Fruit fly (Drosophila melanogaster): ENCODE results near the gene nes.
A peak's percentile ranks its signal among the peaks of the same experiment; 100 is the strongest.

Gene nes

DNA sequence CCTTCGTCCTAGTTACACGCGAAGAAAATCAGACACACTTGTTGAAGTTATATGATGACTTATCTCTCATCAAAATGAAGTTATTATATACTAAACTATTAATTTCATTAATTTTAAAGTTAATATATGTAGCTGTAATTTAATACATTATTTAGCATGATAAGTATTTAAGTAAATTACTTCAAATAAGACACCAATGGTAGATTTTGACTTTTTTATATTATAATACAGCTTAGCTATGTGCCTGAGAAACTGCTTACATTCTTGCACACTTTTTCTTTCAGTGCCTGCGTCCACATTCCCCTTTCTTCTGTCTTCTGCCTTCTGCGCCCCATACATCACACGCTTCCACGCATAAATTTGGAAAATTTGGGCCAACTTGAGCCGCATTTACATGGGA is 8.8 kb downstream of the nes start:
- TF ChIP-seq Clk (GFP tag; optimal IDR thresholded peaks at IDR 0.05) = no peak
- TF ChIP-seq tj (GFP tag; optimal IDR thresholded peaks at IDR 0.05) = no peak
- TF ChIP-seq Hr96 (GFP tag; optimal IDR thresholded peaks at IDR 0.05) = no peak
- TF ChIP-seq bab1 (GFP tag; optimal IDR thresholded peaks at IDR 0.05) = no peak
- TF ChIP-seq toe (GFP tag; optimal IDR thresholded peaks at IDR 0.05) = no peak
- no peak for TF ChIP-seq CG1620 (GFP tag; optimal IDR thresholded peaks at IDR 0.05)
- no peak for TF ChIP-seq ovo (GFP tag; optimal IDR thresholded peaks at IDR 0.05)
- TF ChIP-seq kay (GFP tag; ENCODE audit: borderline replicate concordance) = no peak
- no peak for TF ChIP-seq CG12768 (GFP tag; optimal IDR thresholded peaks at IDR 0.05)
- TF ChIP-seq CG14711 (tag; optimal IDR thresholded peaks at IDR 0.05) = no peak
- TF ChIP-seq Mnt (GFP tag; optimal IDR thresholded peaks at IDR 0.05) = no peak
- TF ChIP-seq cnc (optimal IDR thresholded peaks at IDR 0.05) = no peak
- TF ChIP-seq CG5204 (GFP tag; optimal IDR thresholded peaks at IDR 0.05) = no peak
- TF ChIP-seq CG7101 (tag; optimal IDR thresholded peaks at IDR 0.05) = no peak
- no peak for TF ChIP-seq Crg-1 (GFP tag; optimal IDR thresholded peaks at IDR 0.05)
- no peak for TF ChIP-seq CG11617 (GFP tag; optimal IDR thresholded peaks at IDR 0.05)
- TF ChIP-seq CG33017 (tag; optimal IDR thresholded peaks at IDR 0.05) = no peak
- TF ChIP-seq pad (GFP tag; optimal IDR thresholded peaks at IDR 0.05) = no peak

DNA sequence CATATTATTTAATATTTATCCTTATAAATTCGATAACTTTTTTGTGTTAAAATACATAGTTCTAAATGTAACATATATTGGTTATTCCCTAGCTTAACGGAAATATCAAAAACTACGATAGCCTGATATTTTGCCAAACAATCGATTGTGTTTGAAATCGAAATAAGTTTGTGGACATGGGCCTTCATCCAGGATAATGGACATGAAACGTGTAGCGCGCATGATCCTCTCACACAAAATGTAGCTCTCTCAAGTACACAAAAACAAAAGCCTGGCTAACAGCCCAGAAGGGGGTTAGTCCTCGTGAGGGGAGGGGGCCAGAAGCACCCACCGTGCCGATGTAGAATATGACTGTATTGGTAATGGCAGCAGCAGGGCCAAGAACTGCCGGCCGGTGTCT is 22.7 kb downstream of the nes start:
- no peak for TF ChIP-seq bab1 (GFP tag; optimal IDR thresholded peaks at IDR 0.05)

DNA sequence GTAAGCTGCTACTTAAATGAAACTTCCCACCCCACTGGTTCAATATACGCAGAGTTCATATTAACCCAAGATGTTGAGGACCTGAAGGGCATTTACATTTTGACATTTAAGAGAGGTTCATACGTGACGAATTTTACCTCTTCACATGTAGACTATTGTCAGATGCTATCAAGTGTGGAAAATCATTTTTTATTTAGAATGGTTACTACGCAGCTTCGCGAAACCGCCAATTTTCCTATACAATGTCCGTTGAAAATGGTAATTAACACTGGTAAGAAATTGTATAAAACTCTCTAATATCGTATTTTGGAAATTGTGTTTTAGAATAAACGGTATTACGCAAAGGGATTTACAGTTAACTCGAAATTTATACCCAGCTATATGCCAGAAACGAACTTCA is 23.9 kb downstream of the nes start:
- TF ChIP-seq CG5204 (GFP tag; optimal IDR thresholded peaks at IDR 0.05) (no peak), CG14711 (tag; optimal IDR thresholded peaks at IDR 0.05) (no peak), Clk (GFP tag; optimal IDR thresholded peaks at IDR 0.05) (no peak), tj (GFP tag; optimal IDR thresholded peaks at IDR 0.05) (no peak), cic (GFP tag; optimal IDR thresholded peaks at IDR 0.05) (no peak), Mnt (GFP tag; optimal IDR thresholded peaks at IDR 0.05) (no peak), toe (GFP tag; optimal IDR thresholded peaks at IDR 0.05) (no peak), pad (GFP tag; optimal IDR thresholded peaks at IDR 0.05) (no peak), CG12768 (GFP tag; optimal IDR thresholded peaks at IDR 0.05) (no peak), ovo (GFP tag; optimal IDR thresholded peaks at IDR 0.05) (no peak), CG11617 (GFP tag; optimal IDR thresholded peaks at IDR 0.05) (no peak), CG33017 (tag; optimal IDR thresholded peaks at IDR 0.05) (no peak), Hr96 (GFP tag; optimal IDR thresholded peaks at IDR 0.05) (no peak), Crg-1 (GFP tag; optimal IDR thresholded peaks at IDR 0.05) (no peak), cnc (optimal IDR thresholded peaks at IDR 0.05) (no peak)

DNA sequence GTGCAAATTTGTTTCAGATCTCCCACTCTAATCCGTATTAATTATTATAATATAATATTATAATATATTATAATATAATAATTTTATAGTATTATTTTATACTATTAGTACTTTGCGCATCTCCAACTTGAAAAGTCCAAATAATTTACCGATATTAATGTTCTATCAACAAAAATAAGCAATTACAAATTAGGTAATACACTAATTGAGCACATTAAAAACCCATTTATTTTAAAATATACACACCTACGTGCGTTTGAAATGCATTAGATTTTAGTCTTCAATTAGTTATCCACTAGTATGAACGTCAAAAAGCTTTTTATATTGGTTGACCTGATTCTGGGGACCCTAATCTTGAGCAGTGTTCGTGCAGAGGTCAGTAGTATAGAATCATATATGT is 24.4 kb downstream of the nes start, which contains the start of gene CG33647:
Gene CG33647 (plus strand): TSS at position 301 of the 400 bp plus-strand sequence.
- no peak for TF ChIP-seq CG12768 (GFP tag; optimal IDR thresholded peaks at IDR 0.05)
- no peak for TF ChIP-seq CG7101 (tag; optimal IDR thresholded peaks at IDR 0.05)
- no peak for TF ChIP-seq CG7045 (GFP tag; optimal IDR thresholded peaks at IDR 0.05)
- TF ChIP-seq Hr96 (GFP tag; optimal IDR thresholded peaks at IDR 0.05) = no peak
- no peak for TF ChIP-seq CG1620 (GFP tag; optimal IDR thresholded peaks at IDR 0.05)
- TF ChIP-seq Clk (GFP tag; optimal IDR thresholded peaks at IDR 0.05) = no peak
- no peak for TF ChIP-seq kay (GFP tag; ENCODE audit: borderline replicate concordance)
- TF ChIP-seq tj (GFP tag; optimal IDR thresholded peaks at IDR 0.05) = no peak
- TF ChIP-seq cic (GFP tag; optimal IDR thresholded peaks at IDR 0.05) = no peak
- TF ChIP-seq pad (GFP tag; optimal IDR thresholded peaks at IDR 0.05) = no peak

DNA sequence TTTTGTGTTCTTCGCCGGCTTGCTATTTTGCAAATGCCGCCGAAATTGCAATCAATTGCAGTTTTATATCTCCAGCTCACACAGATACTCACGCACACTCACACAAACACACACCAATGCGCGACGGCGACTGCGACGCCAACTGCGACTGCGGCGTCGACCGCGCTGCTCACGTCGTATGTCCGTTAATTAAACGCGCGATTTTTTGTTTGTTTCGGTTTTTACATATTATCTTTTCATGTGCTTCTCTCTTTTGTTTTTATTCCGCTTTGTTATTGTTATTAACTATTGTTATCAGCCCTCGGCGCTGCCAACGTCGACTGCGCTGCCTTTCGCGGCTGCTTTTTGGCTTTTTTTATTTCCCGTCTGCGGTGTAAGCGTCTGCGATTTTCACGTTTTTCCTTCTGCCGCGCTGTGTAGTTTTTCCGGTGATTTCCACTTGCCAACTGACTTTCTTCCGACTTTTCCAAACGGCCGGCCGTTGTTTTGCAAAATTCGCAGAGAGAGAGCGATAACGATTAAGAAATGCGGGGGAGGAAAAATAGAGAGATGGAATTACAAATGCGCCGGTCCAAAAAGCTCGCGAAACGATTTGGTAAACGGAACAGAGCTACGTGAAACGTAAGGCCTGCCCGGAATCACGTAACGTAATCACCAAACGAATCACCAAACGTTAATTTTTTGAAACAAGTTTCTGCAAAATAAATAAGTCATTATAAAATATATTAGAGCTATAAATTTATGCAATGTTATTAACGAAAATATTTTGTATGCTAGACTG is 25.4 kb downstream of the nes start, which contains the start of gene fz2:
Gene fz2 (minus strand): TSS at position 452 of the 781 bp plus-strand sequence.
- TF ChIP-seq tj (GFP tag; optimal IDR thresholded peaks at IDR 0.05) (peak; percentile 11), cic (GFP tag; optimal IDR thresholded peaks at IDR 0.05) (peak; percentile 13), cnc (optimal IDR thresholded peaks at IDR 0.05) (no peak), bab1 (GFP tag; optimal IDR thresholded peaks at IDR 0.05) (peak; percentile 21), Crg-1 (GFP tag; optimal IDR thresholded peaks at IDR 0.05) (no peak), kay (GFP tag; ENCODE audit: borderline replicate concordance) (peak; percentile 91), ovo (GFP tag; optimal IDR thresholded peaks at IDR 0.05) (no peak)

DNA sequence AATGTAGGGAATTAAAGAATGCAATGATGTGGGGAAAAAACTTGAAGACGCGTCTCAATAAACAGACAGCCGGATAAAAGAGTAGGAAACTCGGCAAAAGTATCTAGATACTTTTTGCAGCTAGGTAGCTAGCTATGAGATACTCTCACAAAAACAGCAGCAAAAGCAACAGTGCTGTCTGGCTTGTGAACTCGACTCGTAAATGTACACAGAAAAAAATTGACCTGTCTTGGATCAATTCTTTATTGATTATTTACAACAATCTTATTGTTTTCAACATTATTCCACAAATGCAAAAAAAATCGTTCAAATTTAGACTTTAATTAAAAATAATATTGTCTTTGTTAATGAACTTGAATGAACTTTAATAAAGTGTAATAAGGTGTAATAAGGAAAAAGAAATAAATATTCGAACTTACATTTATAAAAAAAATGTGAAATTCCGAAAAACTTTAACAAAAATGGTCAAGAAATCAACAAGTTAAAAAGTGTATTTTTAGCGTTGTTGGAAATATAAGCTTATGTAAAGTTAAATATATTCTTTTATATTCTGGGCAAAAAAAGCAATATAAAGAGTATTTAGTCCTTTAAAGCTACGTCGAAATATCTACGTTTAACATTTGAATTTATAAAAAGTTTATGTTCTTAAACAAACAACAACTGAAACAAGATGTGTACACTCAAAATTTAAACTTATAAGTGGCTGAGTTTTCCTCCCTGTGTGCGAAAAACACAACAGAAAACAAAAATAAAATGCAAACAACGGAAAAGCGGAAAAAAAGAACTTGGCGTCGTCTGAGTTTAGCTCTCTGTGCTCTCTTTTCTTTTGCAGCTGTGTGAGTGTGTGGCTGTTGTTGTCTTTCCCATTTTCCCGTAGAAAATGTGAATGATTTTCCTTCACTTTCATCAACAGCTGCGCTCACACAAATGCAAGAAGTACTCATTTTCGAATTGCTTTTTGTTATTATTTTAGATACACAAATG is 26.4 kb downstream of the nes start:
- TF ChIP-seq CG7045 (GFP tag; optimal IDR thresholded peaks at IDR 0.05) (no peak), Clk (GFP tag; optimal IDR thresholded peaks at IDR 0.05) (no peak), CG33017 (tag; optimal IDR thresholded peaks at IDR 0.05) (no peak), CG5204 (GFP tag; optimal IDR thresholded peaks at IDR 0.05) (no peak), tj (GFP tag; optimal IDR thresholded peaks at IDR 0.05) (no peak), CG7101 (tag; optimal IDR thresholded peaks at IDR 0.05) (no peak), bab1 (GFP tag; optimal IDR thresholded peaks at IDR 0.05) (no peak), CG12768 (GFP tag; optimal IDR thresholded peaks at IDR 0.05) (no peak), Crg-1 (GFP tag; optimal IDR thresholded peaks at IDR 0.05) (no peak), ovo (GFP tag; optimal IDR thresholded peaks at IDR 0.05) (no peak), cic (GFP tag; optimal IDR thresholded peaks at IDR 0.05) (no peak)
